Fruit fly (Drosophila melanogaster): ENCODE measurements around the gene vri.
A peak's percentile ranks its signal among the peaks of the same experiment; 100 is the strongest.

The vri gene

DNA sequence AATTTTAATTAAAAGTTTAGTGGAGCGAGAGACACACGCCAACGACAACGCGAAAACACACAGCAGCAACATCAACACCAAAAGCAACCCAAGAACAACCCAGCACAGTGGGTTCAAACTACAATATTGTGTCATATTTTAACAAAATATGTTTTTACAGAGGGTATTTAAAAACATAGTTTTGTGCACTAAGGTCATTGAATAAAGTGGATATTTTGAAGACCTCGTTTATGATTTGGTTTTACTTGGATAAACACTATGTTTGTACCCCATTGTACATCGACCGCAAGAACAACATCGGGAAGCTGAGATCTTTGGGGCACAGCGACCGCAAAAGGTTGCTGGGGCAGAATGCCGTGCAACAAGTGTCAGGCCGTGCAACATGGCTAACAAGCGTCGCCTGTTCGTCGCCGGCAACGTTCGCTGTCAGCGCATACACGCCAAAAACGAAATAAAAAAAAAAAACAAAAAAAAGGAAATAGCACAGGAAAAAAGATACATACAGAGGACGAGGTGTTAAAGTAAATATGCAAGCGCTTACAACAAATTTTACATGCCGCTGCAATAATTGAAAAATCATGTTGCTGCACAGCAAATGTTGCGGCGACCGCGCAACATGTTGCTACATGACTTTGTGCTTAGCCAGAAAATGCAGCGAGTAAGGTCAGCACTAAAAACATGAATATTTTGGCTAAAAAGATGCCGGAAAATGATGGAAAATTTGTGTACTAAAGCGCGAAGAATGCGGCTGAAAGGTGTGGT lies 27.3 kb upstream of the vri start (continued):
- no peak for TF ChIP-seq ems (GFP tag; optimal IDR thresholded peaks at IDR 0.05)
- 0 out of 2 replicates have a peak, but pooled peaks have one; percentile 25 for TF ChIP-seq CG14667 (GFP tag; IDR thresholded peaks at IDR 0.05)
- TF ChIP-seq Dref (GFP tag; IDR thresholded peaks at IDR 0.05), result no peak
- TF ChIP-seq CG4707 (GFP tag; optimal IDR thresholded peaks at IDR 0.05), result peak; percentile 39
- no peak for TF ChIP-seq CG17568 (GFP tag; optimal IDR thresholded peaks at IDR 0.05)
- TF ChIP-seq Mes4 (GFP tag; optimal IDR thresholded peaks at IDR 0.05), result peak; percentile 45
- TF ChIP-seq rib (GFP tag; IDR thresholded peaks at IDR 0.05), result no peak
- no peak for TF ChIP-seq hkb (optimal IDR thresholded peaks at IDR 0.05)
- TF ChIP-seq hkb (GFP tag; IDR thresholded peaks at IDR 0.05), result 0 out of 2 replicates have a peak, but pooled peaks have one; percentile 30
- no peak for TF ChIP-seq CG6683 (GFP tag; optimal IDR thresholded peaks at IDR 0.05)
- TF ChIP-seq CG2875 (GFP tag; optimal IDR thresholded peaks at IDR 0.05), result peak; percentile 30
- TF ChIP-seq her (GFP tag; optimal IDR thresholded peaks at IDR 0.05), result no peak
- no peak for TF ChIP-seq CG7963 (GFP tag; IDR thresholded peaks at IDR 0.05; ENCODE audit: partially characterized antibody)
- peak; percentile 15 for TF ChIP-seq CG12155 (GFP tag; optimal IDR thresholded peaks at IDR 0.05)
- TF ChIP-seq CG3163 (GFP tag; optimal IDR thresholded peaks at IDR 0.05), result no peak
- peak; percentile 19 for TF ChIP-seq D19A (tag; optimal IDR thresholded peaks at IDR 0.05)
- no peak for TF ChIP-seq zfh2 (GFP tag; optimal IDR thresholded peaks at IDR 0.05)
- no peak for TF ChIP-seq Mrtf (GFP tag; IDR thresholded peaks at IDR 0.05)
- TF ChIP-seq corto (GFP tag; optimal IDR thresholded peaks at IDR 0.05), result peak; percentile 74
- TF ChIP-seq CG30020 (tag; optimal IDR thresholded peaks at IDR 0.05), result no peak
- peak; percentile 19 for TF ChIP-seq CG8924 (tag; optimal IDR thresholded peaks at IDR 0.05)
- TF ChIP-seq CG11723 (GFP tag; optimal IDR thresholded peaks at IDR 0.05), result no peak
- TF ChIP-seq CG34376 (GFP tag; optimal IDR thresholded peaks at IDR 0.05), result no peak
- TF ChIP-seq bab2 (GFP tag; optimal IDR thresholded peaks at IDR 0.05), result no peak
- TF ChIP-seq mam (GFP tag; optimal IDR thresholded peaks at IDR 0.05), result no peak
- TF ChIP-seq CG18599 (GFP tag; optimal IDR thresholded peaks at IDR 0.05), result peak; percentile 25
- TF ChIP-seq Xbp1 (GFP tag; optimal IDR thresholded peaks at IDR 0.05), result peak; percentile 28
- peak; percentile 13 for TF ChIP-seq pnt (GFP tag; optimal IDR thresholded peaks at IDR 0.05)
- TF ChIP-seq cwo (GFP tag; optimal IDR thresholded peaks at IDR 0.05), result peak; percentile 5
- no peak for TF ChIP-seq CG11560 (tag; IDR thresholded peaks at IDR 0.05)
- TF ChIP-seq sens-2 (GFP tag; IDR thresholded peaks at IDR 0.05), result no peak
- TF ChIP-seq Sox102F (GFP tag; optimal IDR thresholded peaks at IDR 0.05), result peak; percentile 39
- no peak for TF ChIP-seq CG34224 (GFP tag; IDR thresholded peaks at IDR 0.05; ENCODE audit: partially characterized antibody)
- TF ChIP-seq fd96Cb (tag; optimal IDR thresholded peaks at IDR 0.05), result peak; percentile 16
- peak; percentile 38 for TF ChIP-seq Ssrp (tag; optimal IDR thresholded peaks at IDR 0.05)
- TF ChIP-seq CG6175 (GFP tag; IDR thresholded peaks at IDR 0.05), result 0 out of 3 replicates have a peak, but pooled peaks have one; percentile 6
- TF ChIP-seq Antp (GFP tag; optimal IDR thresholded peaks at IDR 0.05), result peak; percentile 16
- TF ChIP-seq chn (GFP tag; optimal IDR thresholded peaks at IDR 0.05), result peak; percentile 28
- TF ChIP-seq bsh (GFP tag; optimal IDR thresholded peaks at IDR 0.05), result peak; percentile 66 to 75
- no peak for TF ChIP-seq jigr1 (GFP tag; IDR thresholded peaks at IDR 0.05)
- TF ChIP-seq Hr39 (optimal IDR thresholded peaks at IDR 0.05), result no peak
- peak; percentile 81 for TF ChIP-seq sens (GFP tag)
- no peak for TF ChIP-seq CG4854 (GFP tag; optimal IDR thresholded peaks at IDR 0.05)
- peak; percentile 81 for TF ChIP-seq lbe (GFP tag; optimal IDR thresholded peaks at IDR 0.05)
- TF ChIP-seq CG6791 (GFP tag; IDR thresholded peaks at IDR 0.05; ENCODE audit: partially characterized antibody), result no peak
- TF ChIP-seq odd (GFP tag; optimal IDR thresholded peaks at IDR 0.05), result no peak
- no peak for TF ChIP-seq TFAM (GFP tag; optimal IDR thresholded peaks at IDR 0.05)
- no peak for TF ChIP-seq CG2129 (GFP tag; IDR thresholded peaks at IDR 0.05; ENCODE audit: partially characterized antibody)
- TF ChIP-seq Optix (GFP tag; IDR thresholded peaks at IDR 0.05), result no peak
- peak; percentile 47; the same call in 1 of the 2 replicates for TF ChIP-seq CG10959 (GFP tag; IDR thresholded peaks at IDR 0.05)

Measured in whole organism, embryonic.